Worm (Caenorhabditis elegans) whole organism, L4 larva: ENCODE results near the gene F13D11.4.
A peak's percentile ranks its signal among the peaks of the same experiment; 100 is the strongest.

Experiments used
- F49E8.2 ChIP-seq: sonication (generic microtip); optimal IDR thresholded peaks from 2 replicates; lab custom pipeline; 2016; ENCODE audit warnings: missing compliant biosample characterization, mild to moderate bottlenecking, missing genetic modification characterization, borderline replicate concordance
- Y48G9A.11 ChIP-seq: fragments of 200-800 bp; sonication (Bioruptor generic); IDR thresholded peaks from 2 replicates; pipeline ENCODE4 v1.3.6; 2022; ENCODE audit warnings: missing genetic modification reagents, missing genetic modification characterization, missing compliant biosample characterization
- aly-2 ChIP-seq: sonication (generic microtip); optimal IDR thresholded peaks from 2 replicates; lab custom pipeline; 2018; ENCODE audit warnings: missing biosample characterization, missing genetic modification characterization
- ctbp-1 ChIP-seq: fragments of 200-800 bp; sonication (Bioruptor generic); IDR thresholded peaks from 2 replicates; pipeline ENCODE4 v1.3.6; 2022; ENCODE audit warnings: missing genetic modification reagents, missing genetic modification characterization, missing compliant biosample characterization
- duxl-1 ChIP-seq: sonication (generic microtip); optimal IDR thresholded peaks from 2 replicates; lab custom pipeline; 2016; ENCODE audit warnings: mild to moderate bottlenecking, missing genetic modification characterization, moderate library complexity, missing compliant biosample characterization; ENCODE audit not compliant: poor library complexity
- egl-27 ChIP-seq: sonication (generic microtip); optimal IDR thresholded peaks from 3 replicates; lab custom pipeline; 2017; ENCODE audit warnings: missing biosample characterization, missing genetic modification reagents, missing genetic modification characterization
- gei-8 ChIP-seq: fragments of 200-800 bp; sonication (Bioruptor generic); optimal IDR thresholded peaks from 2 replicates; lab custom pipeline; 2018; ENCODE audit warnings: mild to moderate bottlenecking, missing genetic modification characterization, missing compliant biosample characterization
- hlh-30 ChIP-seq: sonication (generic microtip); optimal IDR thresholded peaks from 2 replicates; lab custom pipeline; 2017; ENCODE audit warnings: antibody characterized with exemption, mild to moderate bottlenecking, missing genetic modification characterization, missing compliant biosample characterization; ENCODE audit not compliant: insufficient read depth
- lin-13 ChIP-seq: fragments of 150-350 bp; optimal IDR thresholded peaks from 2 replicates; lab custom pipeline; 2014; ENCODE audit warnings: missing biosample characterization, missing genetic modification reagents, missing genetic modification characterization
- nhr-76 ChIP-seq: fragments of 150-350 bp; optimal IDR thresholded peaks from 2 replicates; lab custom pipeline; 2014; ENCODE audit warnings: missing biosample characterization, missing genetic modification characterization
- pqm-1 ChIP-seq: sonication (generic microtip); optimal IDR thresholded peaks from 2 replicates; lab custom pipeline; 2017; ENCODE audit warnings: missing biosample characterization, missing genetic modification characterization
- snpc-4 ChIP-seq: fragments of 150-350 bp; optimal IDR thresholded peaks from 2 replicates; lab custom pipeline; 2014; ENCODE audit warnings: missing biosample characterization, missing genetic modification characterization
- ztf-11 ChIP-seq: fragments of 150-350 bp; optimal IDR thresholded peaks from 2 replicates; lab custom pipeline; 2014; ENCODE audit warnings: missing biosample characterization, missing genetic modification characterization

ce11 chrX:5820880-5821279 lies 13.7 kb downstream of the F13D11.4 start:
- no peak for TF ChIP-seq pqm-1 (tag; lab: Kevin White, UChicago)
- no peak for TF ChIP-seq ztf-11
- TF ChIP-seq gei-8 (GFP tag; lab: Kevin White, UChicago): no peak
- TF ChIP-seq hlh-30: peak; percentile 52
- TF ChIP-seq ctbp-1: no peak
- TF ChIP-seq F49E8.2 (tag; lab: Kevin White, UChicago): no peak
- no peak for TF ChIP-seq aly-2 (tag; lab: Kevin White, UChicago)
- no peak for TF ChIP-seq nhr-76 (tag; lab: Kevin White, UChicago)
- TF ChIP-seq Y48G9A.11: no peak
- no peak for TF ChIP-seq snpc-4 (tag; lab: Kevin White, UChicago)
- no peak for TF ChIP-seq lin-13 (GFP tag; lab: Kevin White, UChicago)
- TF ChIP-seq egl-27: no peak
- TF ChIP-seq duxl-1 (tag; lab: Kevin White, UChicago): no peak
